Comparison of ENCODE assay signal across 1 fruit fly cellular context in the genomic region with DNA sequence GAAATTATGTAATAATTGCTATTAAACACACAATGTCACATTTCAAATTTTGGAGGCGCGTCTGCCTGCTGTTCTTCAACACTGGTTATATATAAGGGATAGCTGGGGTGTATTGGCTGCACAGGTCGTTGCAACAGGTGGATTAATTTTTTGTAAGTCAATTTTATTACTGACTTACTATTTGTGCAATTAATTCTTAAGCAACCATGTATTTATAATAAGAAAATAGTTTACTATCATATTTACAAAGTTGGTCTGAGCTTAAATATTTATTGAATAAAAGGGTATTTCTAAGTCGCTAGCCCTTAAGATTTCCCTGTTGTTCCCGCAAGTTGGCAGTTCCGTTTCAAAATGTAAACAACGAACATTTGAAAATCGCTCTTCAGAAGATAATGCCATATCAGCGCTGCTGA.
TF ChIP-seq lines count a peak whose summit lies in the region.

A gene (plus strand): TSS at position 336 of the 413 bp plus-strand sequence.

TF ChIP-seq in whole organism, embryonic, 481 proteins besides CTCF, POLR2A, EP300 and RAD21 (continued from another document and continues in another):
- TF ChIP-seq H2.0 (GFP tag; IDR thresholded peaks at IDR 0.05; lab: Robert Waterston, UW) (peak; percentile 79), Adf1 (GFP tag; IDR thresholded peaks at IDR 0.05; lab: Robert Waterston, UW) (peak; percentile 41; the same call in 1 of the 2 replicates), usp (GFP tag; optimal IDR thresholded peaks at IDR 0.05; lab: Kevin White, UChicago) (no peak), CG7745 (tag; optimal IDR thresholded peaks at IDR 0.05; lab: Kevin White, UChicago) (no peak), croc (GFP tag; conservative IDR thresholded peaks at IDR 0.05; lab: Robert Waterston, UW) (peak; percentile 64), CG34224 (GFP tag; IDR thresholded peaks at IDR 0.05; lab: Robert Waterston, UW; ENCODE audit: partially characterized antibody) (no peak), CG17361 (GFP tag; IDR thresholded peaks at IDR 0.05; lab: Robert Waterston, UW) (peak; percentile 90), luna (GFP tag; optimal IDR thresholded peaks at IDR 0.05; lab: Kevin White, UChicago) (no peak), Hr39 (optimal IDR thresholded peaks at IDR 0.05; lab: Kevin White, UChicago) (no peak), sna (GFP tag; IDR thresholded peaks at IDR 0.05; lab: Robert Waterston, UW; ENCODE audit: partially characterized antibody) (no peak), en (GFP tag; optimal IDR thresholded peaks at IDR 0.05; lab: Kevin White, UChicago) (peak; percentile 9), NfI (GFP tag; optimal IDR thresholded peaks at IDR 0.05; lab: Kevin White, UChicago) (peak; percentile 80), CG34422 (GFP tag; IDR thresholded peaks at IDR 0.05; lab: Robert Waterston, UW) (peak; percentile 87), PHDP (tag; optimal IDR thresholded peaks at IDR 0.05; lab: Kevin White, UChicago) (peak; percentile 84), fu2 (GFP tag; optimal IDR thresholded peaks at IDR 0.05; lab: Kevin White, UChicago) (peak; percentile 58), Awh (GFP tag; IDR thresholded peaks at IDR 0.05; lab: Robert Waterston, UW) (peak; percentile 67), BtbVII (GFP tag; optimal IDR thresholded peaks at IDR 0.05; lab: Kevin White, UChicago) (peak; percentile 71), Pdp1 (GFP tag; optimal IDR thresholded peaks at IDR 0.05; lab: Kevin White, UChicago) (peak; percentile 84 to 95), CG12104 (GFP tag; optimal IDR thresholded peaks at IDR 0.05; lab: Kevin White, UChicago) (peak; percentile 67), ara (GFP tag; IDR thresholded peaks at IDR 0.05; lab: Robert Waterston, UW) (peak; percentile 79), Oli (tag; optimal IDR thresholded peaks at IDR 0.05; lab: Kevin White, UChicago) (peak; percentile 84), CG17612 (GFP tag; IDR thresholded peaks at IDR 0.05; lab: Robert Waterston, UW) (0 out of 2 replicates have a peak, but pooled peaks have one; percentile 4), ftz-f1 (GFP tag; optimal IDR thresholded peaks at IDR 0.05; lab: Kevin White, UChicago) (peak; percentile 13), Dek (tag; optimal IDR thresholded peaks at IDR 0.05; lab: Kevin White, UChicago) (peak; percentile 80), CG15479 (GFP tag; optimal IDR thresholded peaks at IDR 0.05; lab: Kevin White, UChicago) (no peak), Rfx (GFP tag; IDR thresholded peaks at IDR 0.05; lab: Robert Waterston, UW) (peak; percentile 85), CG2875 (GFP tag; optimal IDR thresholded peaks at IDR 0.05; lab: Kevin White, UChicago) (peak; percentile 51), CG7372 (GFP tag; IDR thresholded peaks at IDR 0.05; lab: Robert Waterston, UW) (peak; percentile 74), disco-r (GFP tag; optimal IDR thresholded peaks at IDR 0.05; lab: Kevin White, UChicago) (peak; percentile 58), CG5180 (GFP tag; optimal IDR thresholded peaks at IDR 0.05; lab: Kevin White, UChicago) (peak; percentile 42), Doc3 (GFP tag; IDR thresholded peaks at IDR 0.05; lab: Robert Waterston, UW; ENCODE audit: partially characterized antibody) (no peak), Oaz (GFP tag; IDR thresholded peaks at IDR 0.05; lab: Robert Waterston, UW) (peak; percentile 71; the same call in 1 of the 2 replicates), aop (GFP tag; IDR thresholded peaks at IDR 0.05; lab: Robert Waterston, UW) (no peak), shn (GFP tag; optimal IDR thresholded peaks at IDR 0.05; lab: Kevin White, UChicago) (peak; percentile 66), CG7271 (tag; optimal IDR thresholded peaks at IDR 0.05; lab: Kevin White, UChicago) (peak; percentile 71), fd102C (GFP tag; optimal IDR thresholded peaks at IDR 0.05; lab: Kevin White, UChicago) (peak; percentile 18), CG14860 (GFP tag; IDR thresholded peaks at IDR 0.05; lab: Robert Waterston, UW; ENCODE audit: partially characterized antibody) (no peak), chinmo (GFP tag; IDR thresholded peaks at IDR 0.05; lab: Robert Waterston, UW; ENCODE audit: partially characterized antibody) (no peak), psq (GFP tag; optimal IDR thresholded peaks at IDR 0.05; lab: Kevin White, UChicago) (peak; percentile 64), klu (GFP tag; IDR thresholded peaks at IDR 0.05; lab: Robert Waterston, UW) (peak; percentile 78), ind (GFP tag; optimal IDR thresholded peaks at IDR 0.05; lab: Kevin White, UChicago) (peak; percentile 89), fru (optimal IDR thresholded peaks at IDR 0.05; lab: Kevin White, UChicago) (no peak), CG30020 (tag; optimal IDR thresholded peaks at IDR 0.05; lab: Kevin White, UChicago) (peak; percentile 49), Xrp1 (GFP tag; IDR thresholded peaks at IDR 0.05; lab: Robert Waterston, UW) (peak; percentile 91), CG3407 (GFP tag; optimal IDR thresholded peaks at IDR 0.05; lab: Kevin White, UChicago) (peak; percentile 67), jigr1 (GFP tag; IDR thresholded peaks at IDR 0.05; lab: Robert Waterston, UW) (peak; percentile 71), CG4328 (GFP tag; optimal IDR thresholded peaks at IDR 0.05; lab: Kevin White, UChicago) (peak; percentile 69), Rx (GFP tag; IDR thresholded peaks at IDR 0.05; lab: Robert Waterston, UW) (peak; percentile 53; the same call in 1 of the 2 replicates), CG6683 (GFP tag; optimal IDR thresholded peaks at IDR 0.05; lab: Kevin White, UChicago) (peak; percentile 55), ato (GFP tag; IDR thresholded peaks at IDR 0.05; lab: Robert Waterston, UW; ENCODE audit: partially characterized antibody) (no peak), Abd-B (GFP tag; optimal IDR thresholded peaks at IDR 0.05; lab: Kevin White, UChicago) (peak; percentile 89), tgo (GFP tag; IDR thresholded peaks at IDR 0.05; lab: Robert Waterston, UW) (peak; percentile 85), prd (optimal IDR thresholded peaks at IDR 0.05; lab: Kevin White, UChicago) (no peak), prd (GFP tag; IDR thresholded peaks at IDR 0.05; lab: Robert Waterston, UW) (peak; percentile 93), CG17568 (GFP tag; optimal IDR thresholded peaks at IDR 0.05; lab: Kevin White, UChicago) (no peak), cg (GFP tag; optimal IDR thresholded peaks at IDR 0.05; lab: Kevin White, UChicago) (no peak), cas (GFP tag; IDR thresholded peaks at IDR 0.05; lab: Robert Waterston, UW) (0 out of 2 replicates have a peak, but pooled peaks have one; percentile 25), Nf-YA (GFP tag; IDR thresholded peaks at IDR 0.05; lab: Robert Waterston, UW) (peak; percentile 43; the same call in 1 of the 2 replicates), CG3065 (GFP tag; optimal IDR thresholded peaks at IDR 0.05; lab: Kevin White, UChicago) (peak; percentile 73), hb (GFP tag; IDR thresholded peaks at IDR 0.05; lab: Robert Waterston, UW; ENCODE audit: partially characterized antibody) (no peak), Neu2 (GFP tag; optimal IDR thresholded peaks at IDR 0.05; lab: Kevin White, UChicago; ENCODE audit: borderline replicate concordance) (no peak), CG8924 (tag; optimal IDR thresholded peaks at IDR 0.05; lab: Kevin White, UChicago) (peak; percentile 82), CG16815 (GFP tag; optimal IDR thresholded peaks at IDR 0.05; lab: Kevin White, UChicago) (peak; percentile 83), CG15601 (tag; optimal IDR thresholded peaks at IDR 0.05; lab: Kevin White, UChicago) (peak; percentile 72), pzg (GFP tag; optimal IDR thresholded peaks at IDR 0.05; lab: Kevin White, UChicago) (peak; percentile 39), Bgb (GFP tag; IDR thresholded peaks at IDR 0.05; lab: Robert Waterston, UW; ENCODE audit: partially characterized antibody) (no peak), Hand (GFP tag; optimal IDR thresholded peaks at IDR 0.05; lab: Kevin White, UChicago) (no peak), CG11504 (tag; optimal IDR thresholded peaks at IDR 0.05; lab: Kevin White, UChicago) (peak; percentile 84), CG8359 (GFP tag; optimal IDR thresholded peaks at IDR 0.05; lab: Kevin White, UChicago; ENCODE audit: borderline replicate concordance) (no peak), Drgx (GFP tag; IDR thresholded peaks at IDR 0.05; lab: Robert Waterston, UW) (peak; percentile 63), CG6765 (GFP tag; optimal IDR thresholded peaks at IDR 0.05; lab: Kevin White, UChicago) (peak; percentile 62), CG4820 (GFP tag; optimal IDR thresholded peaks at IDR 0.05; lab: Kevin White, UChicago) (peak; percentile 79), NC2α (GFP tag; optimal IDR thresholded peaks at IDR 0.05; lab: Kevin White, UChicago) (no peak), CG6813 (GFP tag; optimal IDR thresholded peaks at IDR 0.05; lab: Kevin White, UChicago) (peak; percentile 72), chm (GFP tag; IDR thresholded peaks at IDR 0.05; lab: Robert Waterston, UW) (peak; percentile 73), CG2199 (GFP tag; IDR thresholded peaks at IDR 0.05; lab: Robert Waterston, UW) (0 out of 3 replicates have a peak, but pooled peaks have one; percentile 34), Bteb2 (GFP tag; optimal IDR thresholded peaks at IDR 0.05; lab: Kevin White, UChicago) (peak; percentile 71), hkb (optimal IDR thresholded peaks at IDR 0.05; lab: Kevin White, UChicago) (no peak), hkb (GFP tag; IDR thresholded peaks at IDR 0.05; lab: Robert Waterston, UW) (peak; percentile 79), cato (GFP tag; optimal IDR thresholded peaks at IDR 0.05; lab: Kevin White, UChicago; ENCODE audit: borderline replicate concordance) (peak; percentile 72), Dbx (GFP tag; IDR thresholded peaks at IDR 0.05; lab: Robert Waterston, UW) (peak; percentile 82; the same call in 2 of the 3 replicates), CG10654 (GFP tag; optimal IDR thresholded peaks at IDR 0.05; lab: Kevin White, UChicago) (peak; percentile 87), Kr (GFP tag; optimal IDR thresholded peaks at IDR 0.05; lab: Kevin White, UChicago) (no peak), pho (GFP tag; optimal IDR thresholded peaks at IDR 0.05; lab: Kevin White, UChicago) (peak; percentile 82), Fer3 (tag; optimal IDR thresholded peaks at IDR 0.05; lab: Kevin White, UChicago) (peak; percentile 84), CHES-1-like (GFP tag; optimal IDR thresholded peaks at IDR 0.05; lab: Kevin White, UChicago) (peak; percentile 28), gro (GFP tag; optimal IDR thresholded peaks at IDR 0.05; lab: Kevin White, UChicago) (peak; percentile 78), da (GFP tag; optimal IDR thresholded peaks at IDR 0.05; lab: Kevin White, UChicago) (peak; percentile 9), CG8478 (optimal IDR thresholded peaks at IDR 0.05; lab: Kevin White, UChicago) (no peak), CG9609 (GFP tag; optimal IDR thresholded peaks at IDR 0.05; lab: Kevin White, UChicago) (peak; percentile 60), al (GFP tag; IDR thresholded peaks at IDR 0.05; lab: Robert Waterston, UW) (peak; percentile 80), zfh1 (GFP tag; IDR thresholded peaks at IDR 0.05; lab: Robert Waterston, UW) (peak; percentile 90), CG18619 (GFP tag; optimal IDR thresholded peaks at IDR 0.05; lab: Kevin White, UChicago) (peak; percentile 79), MESR4 (GFP tag; optimal IDR thresholded peaks at IDR 0.05; lab: Kevin White, UChicago) (peak; percentile 3), D19B (GFP tag; optimal IDR thresholded peaks at IDR 0.05; lab: Kevin White, UChicago) (peak; percentile 99), HLH54F (GFP tag; optimal IDR thresholded peaks at IDR 0.05; lab: Kevin White, UChicago) (peak; percentile 83), Jarid2 (GFP tag; optimal IDR thresholded peaks at IDR 0.05; lab: Kevin White, UChicago) (peak; percentile 24), CG17359 (tag; optimal IDR thresholded peaks at IDR 0.05; lab: Kevin White, UChicago) (peak; percentile 85), zen (tag; optimal IDR thresholded peaks at IDR 0.05; lab: Kevin White, UChicago) (peak; percentile 83), CG8944 (GFP tag; optimal IDR thresholded peaks at IDR 0.05; lab: Kevin White, UChicago) (peak; percentile 67), wdn (GFP tag; IDR thresholded peaks at IDR 0.05; lab: Robert Waterston, UW) (peak; percentile 80), CG7786 (GFP tag; optimal IDR thresholded peaks at IDR 0.05; lab: Kevin White, UChicago) (peak; percentile 62), amos (GFP tag; IDR thresholded peaks at IDR 0.05; lab: Robert Waterston, UW; ENCODE audit: partially characterized antibody) (no peak), Lim3 (GFP tag; IDR thresholded peaks at IDR 0.05; lab: Robert Waterston, UW) (peak; percentile 22; the same call in 1 of the 2 replicates), CG8765 (GFP tag; IDR thresholded peaks at IDR 0.05; lab: Robert Waterston, UW) (peak; percentile 59), CG11085 (GFP tag; IDR thresholded peaks at IDR 0.05; lab: Robert Waterston, UW) (peak; percentile 75), CG6254 (GFP tag; optimal IDR thresholded peaks at IDR 0.05; lab: Kevin White, UChicago) (peak; percentile 56), CG7928 (GFP tag; optimal IDR thresholded peaks at IDR 0.05; lab: Kevin White, UChicago) (peak; percentile 36), B-H1 (GFP tag; IDR thresholded peaks at IDR 0.05; lab: Robert Waterston, UW) (peak; percentile 79), cwo (GFP tag; optimal IDR thresholded peaks at IDR 0.05; lab: Kevin White, UChicago) (peak; percentile 73), yki (optimal IDR thresholded peaks at IDR 0.05; lab: Kevin White, UChicago) (no peak), vfl (GFP tag; optimal IDR thresholded peaks at IDR 0.05; lab: Kevin White, UChicago) (peak; percentile 79), CG13296 (GFP tag; optimal IDR thresholded peaks at IDR 0.05; lab: Kevin White, UChicago) (peak; percentile 77), CG17802 (tag; optimal IDR thresholded peaks at IDR 0.05; lab: Kevin White, UChicago) (peak; percentile 51), CG11696 (GFP tag; IDR thresholded peaks at IDR 0.05; lab: Robert Waterston, UW) (peak; percentile 44), CG1529 (GFP tag; optimal IDR thresholded peaks at IDR 0.05; lab: Kevin White, UChicago) (peak; percentile 43), pan (optimal IDR thresholded peaks at IDR 0.05; lab: Kevin White, UChicago) (peak in 1 of 2 experiments; percentile 70), pan (GFP tag; optimal IDR thresholded peaks at IDR 0.05 in 1 of 2, IDR thresholded peaks at IDR 0.05 in 1 of 2) (peak; percentile 78 to 85), odd (GFP tag; optimal IDR thresholded peaks at IDR 0.05; lab: Kevin White, UChicago) (peak; percentile 64), CG12391 (tag; optimal IDR thresholded peaks at IDR 0.05; lab: Kevin White, UChicago) (peak; percentile 89), phol (tag; optimal IDR thresholded peaks at IDR 0.05; lab: Kevin White, UChicago) (peak; percentile 87), Ada2b (GFP tag; IDR thresholded peaks at IDR 0.05; lab: Robert Waterston, UW) (peak; percentile 70), CG34376 (GFP tag; optimal IDR thresholded peaks at IDR 0.05; lab: Kevin White, UChicago) (peak; percentile 69), CG10209 (GFP tag; optimal IDR thresholded peaks at IDR 0.05; lab: Kevin White, UChicago) (peak; percentile 86)
